Fruit fly (Drosophila melanogaster): ENCODE data around the gene Sec61gamma.

The Sec61gamma gene

DNA sequence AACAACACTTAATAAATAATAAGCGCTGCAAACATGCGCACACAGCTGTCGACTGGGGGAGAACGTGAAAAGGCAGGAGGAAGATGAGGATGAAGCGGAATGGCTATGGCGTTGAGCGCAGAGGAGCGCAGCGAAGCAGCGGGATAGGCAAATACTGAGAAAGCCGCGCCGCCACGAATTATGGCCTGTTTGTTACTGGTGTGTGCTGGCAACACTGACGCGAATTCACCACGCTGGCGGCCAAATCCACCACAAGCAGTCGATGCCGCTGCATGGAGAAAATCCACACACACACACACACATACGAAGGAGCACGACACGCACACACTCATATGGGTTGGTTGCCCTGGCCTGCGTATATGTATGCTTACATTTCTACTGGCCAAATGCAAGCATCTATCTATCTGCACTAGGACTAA lies 6.1 kb upstream of the Sec61gamma start:
- TF ChIP-seq foxo (GFP tag; optimal IDR thresholded peaks at IDR 0.05), result peak in 1 of 2 experiments; percentile 21
- TF ChIP-seq fru (GFP tag; optimal IDR thresholded peaks at IDR 0.05), result peak; percentile 27
- TF ChIP-seq dl (GFP tag; optimal IDR thresholded peaks at IDR 0.05; ENCODE audit: insufficient read depth in 1 of 2, partially characterized antibody in 2 of 2), result peak in 1 of 2 experiments; percentile 58
- TF ChIP-seq Hr83 (GFP tag; optimal IDR thresholded peaks at IDR 0.05; ENCODE audit: poor library complexity, severe bottlenecking), result no peak
- peak; percentile 16 for TF ChIP-seq Sp1 (GFP tag; optimal IDR thresholded peaks at IDR 0.05)
- no peak for TF ChIP-seq Rel (GFP tag; optimal IDR thresholded peaks at IDR 0.05)
- peak; percentile 32 for TF ChIP-seq Rel (tag; optimal IDR thresholded peaks at IDR 0.05)
- no peak for TF ChIP-seq jim (GFP tag; optimal IDR thresholded peaks at IDR 0.05)
- peak; percentile 79 for TF ChIP-seq psq (GFP tag; optimal IDR thresholded peaks at IDR 0.05)
- peak; percentile 52 for TF ChIP-seq Myc (optimal IDR thresholded peaks at IDR 0.05)
- TF ChIP-seq h (GFP tag; optimal IDR thresholded peaks at IDR 0.05), result peak; percentile 43
- TF ChIP-seq Dif (GFP tag; optimal IDR thresholded peaks at IDR 0.05; ENCODE audit: partially characterized antibody), result peak; percentile 78
- peak; percentile 13 for TF ChIP-seq br (GFP tag; optimal IDR thresholded peaks at IDR 0.05)
- TF ChIP-seq Vsx2 (GFP tag; optimal IDR thresholded peaks at IDR 0.05; ENCODE audit: partially characterized antibody), result no peak
- TF ChIP-seq rgr (GFP tag; optimal IDR thresholded peaks at IDR 0.05), result peak; percentile 33

DNA sequence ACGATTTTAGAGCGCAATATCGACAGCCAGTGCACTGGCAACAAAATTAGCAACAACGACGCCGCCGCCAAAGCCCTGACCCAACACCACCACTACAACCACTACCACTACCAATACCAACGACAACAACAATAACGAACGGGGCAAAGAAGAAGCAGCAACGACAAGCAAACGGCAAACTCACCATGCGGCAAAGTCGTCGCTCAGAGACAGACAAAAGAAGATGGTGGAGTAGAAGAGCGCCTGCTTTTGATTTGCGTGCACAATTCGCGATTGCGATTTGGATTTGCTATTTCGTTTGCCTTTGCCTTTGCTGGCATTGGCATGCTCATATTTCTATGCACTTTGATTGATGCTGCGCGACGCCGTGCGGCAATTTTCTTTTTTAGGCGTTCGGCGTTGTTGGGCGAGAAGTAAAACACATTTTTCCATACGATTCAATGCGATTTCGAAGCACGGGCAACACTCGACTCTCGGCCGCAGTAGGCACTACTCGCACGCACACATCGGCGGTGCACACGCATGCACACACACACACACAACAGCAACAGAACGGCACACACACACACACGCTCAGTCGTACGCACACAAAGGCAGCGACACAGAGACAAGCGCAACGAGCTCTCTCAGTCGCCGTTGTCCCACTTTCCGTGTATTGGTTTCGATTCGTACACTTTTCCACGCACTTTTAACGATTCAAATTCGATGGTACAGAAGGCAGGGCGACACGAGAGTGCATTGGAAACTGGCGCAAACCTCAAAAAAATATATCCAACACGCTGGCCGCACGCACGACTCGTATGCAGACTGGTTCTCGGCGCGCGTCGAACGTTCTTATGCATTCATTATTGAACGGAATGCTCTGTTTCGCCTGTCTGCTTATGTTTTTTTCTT lies 5.4 kb upstream of the Sec61gamma start:
- peak; percentile 15 for TF ChIP-seq Dif (GFP tag; optimal IDR thresholded peaks at IDR 0.05; ENCODE audit: partially characterized antibody)
- no peak for TF ChIP-seq GATAd (GFP tag; optimal IDR thresholded peaks at IDR 0.05)
- peak; percentile 61 for TF ChIP-seq Abd-B (GFP tag; optimal IDR thresholded peaks at IDR 0.05)
- TF ChIP-seq N (GFP tag; optimal IDR thresholded peaks at IDR 0.05), result peak; percentile 99
- TF ChIP-seq lola (GFP tag; optimal IDR thresholded peaks at IDR 0.05), result no peak
- TF ChIP-seq h (GFP tag; optimal IDR thresholded peaks at IDR 0.05), result peak; percentile 0
- TF ChIP-seq OdsH (GFP tag; optimal IDR thresholded peaks at IDR 0.05), result no peak

DNA sequence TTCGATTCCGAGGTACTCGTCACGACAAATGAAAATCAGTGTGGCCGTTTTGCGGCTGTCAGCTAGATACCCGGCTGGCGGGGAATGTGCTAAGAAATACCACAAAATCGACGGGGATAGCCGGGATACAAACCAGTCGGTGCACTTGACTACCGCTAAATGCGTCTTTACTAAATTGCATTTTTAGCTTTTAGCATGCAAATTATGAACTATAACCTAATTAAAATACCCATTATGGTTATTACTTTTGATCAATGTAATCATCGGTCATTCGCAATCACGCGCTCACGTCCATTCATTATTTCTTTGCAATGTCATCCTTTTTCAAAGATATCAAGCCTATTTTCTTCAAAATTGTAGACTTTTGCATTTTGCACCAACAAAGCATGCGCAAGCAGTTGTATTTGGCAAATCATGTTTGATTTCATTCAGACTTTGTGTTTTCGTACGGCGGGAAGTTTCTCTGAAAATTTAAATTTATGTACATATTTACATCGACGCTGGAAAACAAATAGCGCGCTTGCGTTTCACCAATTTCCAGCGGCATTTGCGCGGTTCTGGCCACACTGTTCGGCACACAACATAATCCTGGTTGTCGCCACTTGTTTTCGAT lies 4.7 kb upstream of the Sec61gamma start, which contains the start of gene Rcd-1:
Gene Rcd-1 (plus strand): TSS at position 440 of the 613 bp plus-strand sequence.
- no peak for TF ChIP-seq N (GFP tag; optimal IDR thresholded peaks at IDR 0.05)
- TF ChIP-seq pan (optimal IDR thresholded peaks at IDR 0.05), result no peak
- no peak for TF ChIP-seq sv (GFP tag; optimal IDR thresholded peaks at IDR 0.05)
- TF ChIP-seq Hnf4 (GFP tag; optimal IDR thresholded peaks at IDR 0.05), result no peak
- TF ChIP-seq dmrt93B (GFP tag; optimal IDR thresholded peaks at IDR 0.05), result no peak
- TF ChIP-seq tai (GFP tag; optimal IDR thresholded peaks at IDR 0.05), result no peak
- TF ChIP-seq Dfd (GFP tag; optimal IDR thresholded peaks at IDR 0.05), result no peak
- TF ChIP-seq psq (GFP tag; optimal IDR thresholded peaks at IDR 0.05), result no peak
- no peak for TF ChIP-seq lola (GFP tag; optimal IDR thresholded peaks at IDR 0.05)
- no peak for TF ChIP-seq brk (GFP tag; optimal IDR thresholded peaks at IDR 0.05)
- no peak for TF ChIP-seq br (GFP tag; optimal IDR thresholded peaks at IDR 0.05)
- TF ChIP-seq Hr78 (GFP tag; optimal IDR thresholded peaks at IDR 0.05), result no peak
- TF ChIP-seq dsf (GFP tag; optimal IDR thresholded peaks at IDR 0.05; ENCODE audit: borderline replicate concordance), result no peak
- no peak for TF ChIP-seq CG9705 (GFP tag; optimal IDR thresholded peaks at IDR 0.05)
- no peak for TF ChIP-seq Vsx2 (GFP tag; optimal IDR thresholded peaks at IDR 0.05; ENCODE audit: partially characterized antibody)
- TF ChIP-seq OdsH (GFP tag; optimal IDR thresholded peaks at IDR 0.05), result no peak
- no peak for TF ChIP-seq Hr83 (GFP tag; optimal IDR thresholded peaks at IDR 0.05; ENCODE audit: poor library complexity, severe bottlenecking)
- TF ChIP-seq fru (GFP tag; optimal IDR thresholded peaks at IDR 0.05), result no peak
- TF ChIP-seq foxo (GFP tag; optimal IDR thresholded peaks at IDR 0.05), result no peak

DNA sequence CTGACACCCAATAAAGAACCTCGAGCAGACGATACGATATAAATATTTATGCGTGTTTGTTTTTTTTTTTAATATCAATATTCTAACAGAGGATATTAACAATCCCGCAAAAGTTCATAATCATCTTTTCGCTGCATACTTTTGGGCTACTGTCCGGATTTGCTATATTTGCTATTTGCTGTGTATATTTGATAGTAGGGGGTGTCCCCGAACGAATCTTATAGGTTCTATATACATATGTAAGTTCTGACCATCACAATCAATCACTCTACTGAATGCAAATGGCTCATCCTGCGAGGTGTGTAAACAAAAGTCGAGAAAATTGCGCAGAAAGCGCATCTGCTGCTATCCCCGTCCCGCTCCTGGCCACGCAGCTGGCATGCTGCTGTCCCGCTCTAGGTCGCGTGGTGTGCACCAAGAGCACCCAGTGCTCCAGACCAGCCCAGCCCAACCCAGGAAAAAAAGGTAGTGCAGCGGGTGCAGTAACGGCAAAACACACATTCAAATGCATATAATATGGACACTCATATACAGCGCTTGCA lies 2.3 kb upstream of the Sec61gamma start:
- TF ChIP-seq Myc (optimal IDR thresholded peaks at IDR 0.05) (peak; percentile 50), Vsx2 (GFP tag; optimal IDR thresholded peaks at IDR 0.05; ENCODE audit: partially characterized antibody) (no peak), Rel (GFP tag; optimal IDR thresholded peaks at IDR 0.05) (no peak), Rel (tag; optimal IDR thresholded peaks at IDR 0.05) (peak; percentile 98)

Measured in whole organism, wandering third instar larva.